Fruit fly (Drosophila melanogaster): ENCODE data around the gene HSPBAP1.
A peak's percentile ranks its signal among the peaks of the same experiment; 100 is the strongest.

The HSPBAP1 gene

DNA sequence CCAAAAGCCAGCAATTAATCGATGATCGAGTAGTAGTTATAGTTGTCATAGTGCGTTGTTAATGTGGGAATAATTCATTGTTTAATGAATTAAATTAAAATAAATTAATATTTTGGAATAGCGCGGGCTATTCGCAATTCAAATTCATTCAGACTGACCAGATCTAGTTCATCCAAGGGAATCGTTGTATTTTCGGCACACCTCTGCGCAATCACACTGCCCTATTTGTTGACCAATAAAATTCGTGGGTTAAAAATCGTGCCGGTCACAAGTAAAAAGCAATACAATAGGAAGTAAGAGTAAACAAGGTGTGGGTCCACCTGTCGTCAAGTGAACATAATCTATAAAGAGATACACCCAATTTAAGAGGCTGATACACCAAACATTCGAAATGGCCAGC, 16.0 kb upstream of the HSPBAP1 start, which contains the start of gene CG12883:
Gene CG12883 (plus strand): TSS at position 273 of the 400 bp plus-strand sequence.
- TF ChIP-seq Hr83 (GFP tag; optimal IDR thresholded peaks at IDR 0.05; ENCODE audit: poor library complexity, severe bottlenecking) (no peak), tai (GFP tag; optimal IDR thresholded peaks at IDR 0.05) (no peak), Dif (GFP tag; optimal IDR thresholded peaks at IDR 0.05; ENCODE audit: partially characterized antibody) (no peak), Rel (GFP tag; optimal IDR thresholded peaks at IDR 0.05) (no peak), Rel (tag; optimal IDR thresholded peaks at IDR 0.05) (peak; percentile 2), woc (GFP tag; optimal IDR thresholded peaks at IDR 0.05) (no peak), h (GFP tag; optimal IDR thresholded peaks at IDR 0.05) (no peak), Sp1 (GFP tag; optimal IDR thresholded peaks at IDR 0.05) (no peak), Hnf4 (GFP tag; optimal IDR thresholded peaks at IDR 0.05) (peak; percentile 24), GATAd (GFP tag; optimal IDR thresholded peaks at IDR 0.05) (no peak)

dm6 chr3R:27679667-27680066, 15.4 kb upstream of the HSPBAP1 start:
- TF ChIP-seq Hr83 (GFP tag; optimal IDR thresholded peaks at IDR 0.05; ENCODE audit: poor library complexity, severe bottlenecking) (no peak), Rel (GFP tag; optimal IDR thresholded peaks at IDR 0.05) (no peak), Rel (tag; optimal IDR thresholded peaks at IDR 0.05) (no peak)

- TF ChIP-seq Myc (optimal IDR thresholded peaks at IDR 0.05) (peak; percentile 23), Dfd (GFP tag; optimal IDR thresholded peaks at IDR 0.05) (no peak), Vsx2 (GFP tag; optimal IDR thresholded peaks at IDR 0.05; ENCODE audit: partially characterized antibody) (peak; percentile 98)
Observed at dm6 chr3R:27681799-27682198, 13.2 kb upstream of the HSPBAP1 start, which contains the start of gene Sce. Sce (minus strand) TSS chr3R:27682029.

DNA sequence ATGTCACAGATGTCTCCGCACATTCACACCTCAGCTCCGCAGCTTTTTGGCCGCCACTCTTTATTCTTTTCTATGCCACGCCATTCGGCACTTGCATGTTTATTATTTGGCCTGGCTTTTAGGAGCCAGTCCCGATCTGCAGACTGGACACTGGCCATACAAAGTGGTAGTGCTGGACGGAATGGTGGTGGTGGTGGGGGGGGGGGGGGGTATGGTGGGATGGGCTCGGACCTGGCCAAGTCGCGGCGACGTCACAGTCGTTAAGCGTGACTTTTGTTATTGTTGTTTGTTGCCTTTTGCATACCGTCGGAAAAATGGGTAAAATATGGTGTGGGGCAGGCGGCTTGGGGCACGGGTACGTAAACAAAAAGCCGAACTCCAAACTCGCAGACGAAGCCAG, 10.0 kb upstream of the HSPBAP1 start:
- TF ChIP-seq sv (GFP tag; optimal IDR thresholded peaks at IDR 0.05): no peak
- no peak for TF ChIP-seq Sp1 (GFP tag; optimal IDR thresholded peaks at IDR 0.05)
- no peak for TF ChIP-seq dl (GFP tag; optimal IDR thresholded peaks at IDR 0.05; ENCODE audit: insufficient read depth in 1 of 2, partially characterized antibody in 2 of 2)
- TF ChIP-seq fru (GFP tag; optimal IDR thresholded peaks at IDR 0.05): no peak
- no peak for TF ChIP-seq psq (GFP tag; optimal IDR thresholded peaks at IDR 0.05)
- no peak for TF ChIP-seq Hr83 (GFP tag; optimal IDR thresholded peaks at IDR 0.05; ENCODE audit: poor library complexity, severe bottlenecking)
- no peak for TF ChIP-seq pan (optimal IDR thresholded peaks at IDR 0.05)
- TF ChIP-seq woc (GFP tag; optimal IDR thresholded peaks at IDR 0.05): no peak
- TF ChIP-seq ey (GFP tag; optimal IDR thresholded peaks at IDR 0.05): no peak
- no peak for TF ChIP-seq Jra (GFP tag; optimal IDR thresholded peaks at IDR 0.05)
- TF ChIP-seq CG9705 (GFP tag; optimal IDR thresholded peaks at IDR 0.05): no peak
- TF ChIP-seq Hr78 (GFP tag; optimal IDR thresholded peaks at IDR 0.05): no peak

- no peak for TF ChIP-seq tai (GFP tag; optimal IDR thresholded peaks at IDR 0.05)
- peak; percentile 28 for TF ChIP-seq h (GFP tag; optimal IDR thresholded peaks at IDR 0.05)
- TF ChIP-seq pan (optimal IDR thresholded peaks at IDR 0.05): no peak
- peak; percentile 47 for TF ChIP-seq psq (GFP tag; optimal IDR thresholded peaks at IDR 0.05)
- peak; percentile 9 for TF ChIP-seq ey (GFP tag; optimal IDR thresholded peaks at IDR 0.05)
- no peak for TF ChIP-seq rgr (GFP tag; optimal IDR thresholded peaks at IDR 0.05)
- TF ChIP-seq Mio (GFP tag; optimal IDR thresholded peaks at IDR 0.05): no peak
- TF ChIP-seq CG9705 (GFP tag; optimal IDR thresholded peaks at IDR 0.05): no peak
- TF ChIP-seq dmrt93B (GFP tag; optimal IDR thresholded peaks at IDR 0.05): no peak
- TF ChIP-seq Hr78 (GFP tag; optimal IDR thresholded peaks at IDR 0.05): no peak
- TF ChIP-seq brk (GFP tag; optimal IDR thresholded peaks at IDR 0.05): no peak
- TF ChIP-seq br (GFP tag; optimal IDR thresholded peaks at IDR 0.05): no peak
- no peak for TF ChIP-seq N (GFP tag; optimal IDR thresholded peaks at IDR 0.05)
- peak; percentile 84 for TF ChIP-seq woc (GFP tag; optimal IDR thresholded peaks at IDR 0.05)
- no peak for TF ChIP-seq Rel (GFP tag; optimal IDR thresholded peaks at IDR 0.05)
- no peak for TF ChIP-seq Rel (tag; optimal IDR thresholded peaks at IDR 0.05)
- TF ChIP-seq Dfd (GFP tag; optimal IDR thresholded peaks at IDR 0.05): no peak
- no peak for TF ChIP-seq CG32264 (GFP tag; optimal IDR thresholded peaks at IDR 0.05)
- TF ChIP-seq sv (GFP tag; optimal IDR thresholded peaks at IDR 0.05): no peak
- peak; percentile 19 for TF ChIP-seq HLH106 (tag; optimal IDR thresholded peaks at IDR 0.05)
- TF ChIP-seq lola (GFP tag; optimal IDR thresholded peaks at IDR 0.05): no peak
- TF ChIP-seq Sp1 (GFP tag; optimal IDR thresholded peaks at IDR 0.05): peak; percentile 32
- TF ChIP-seq usp (GFP tag; optimal IDR thresholded peaks at IDR 0.05): no peak
- TF ChIP-seq Jra (GFP tag; optimal IDR thresholded peaks at IDR 0.05): no peak
- no peak for TF ChIP-seq Hr83 (GFP tag; optimal IDR thresholded peaks at IDR 0.05; ENCODE audit: poor library complexity, severe bottlenecking)
- TF ChIP-seq sage (GFP tag; optimal IDR thresholded peaks at IDR 0.05): no peak
- no peak for TF ChIP-seq CrebA (GFP tag; optimal IDR thresholded peaks at IDR 0.05; ENCODE audit: borderline replicate concordance)
- TF ChIP-seq jim (GFP tag; optimal IDR thresholded peaks at IDR 0.05): no peak
- TF ChIP-seq GATAd (GFP tag; optimal IDR thresholded peaks at IDR 0.05): no peak
- peak in 1 of 2 experiments; percentile 30 for TF ChIP-seq foxo (GFP tag; optimal IDR thresholded peaks at IDR 0.05)
- no peak for TF ChIP-seq Vsx2 (GFP tag; optimal IDR thresholded peaks at IDR 0.05; ENCODE audit: partially characterized antibody)
- TF ChIP-seq Dif (GFP tag; optimal IDR thresholded peaks at IDR 0.05; ENCODE audit: partially characterized antibody): no peak
- TF ChIP-seq OdsH (GFP tag; optimal IDR thresholded peaks at IDR 0.05): peak; percentile 44
- TF ChIP-seq dsf (GFP tag; optimal IDR thresholded peaks at IDR 0.05; ENCODE audit: borderline replicate concordance): no peak
- no peak for TF ChIP-seq dl (GFP tag; optimal IDR thresholded peaks at IDR 0.05; ENCODE audit: insufficient read depth in 1 of 2, partially characterized antibody in 2 of 2)
- no peak for TF ChIP-seq Hnf4 (GFP tag; optimal IDR thresholded peaks at IDR 0.05)
- TF ChIP-seq Myc (optimal IDR thresholded peaks at IDR 0.05): no peak
- TF ChIP-seq fru (GFP tag; optimal IDR thresholded peaks at IDR 0.05): peak; percentile 31
Observed at dm6 chr3R:27685539-27686012, 9.5 kb upstream of the HSPBAP1 start, which contains the start of gene CG12880. CG12880 (plus strand) TSS chr3R:27685962.
